Worm (Caenorhabditis elegans) whole organism, midembryonic: Measurements from ENCODE around the gene sru-30.

Source experiments
- T22C8.4 ChIP-seq: fragments of 200-800 bp; sonication (Bioruptor generic); IDR thresholded peaks from 2 replicates; pipeline ENCODE4 v1.3.6; 2022; ENCODE audit warnings: missing genetic modification characterization, missing compliant biosample characterization
- cog-1 ChIP-seq: sonication (generic microtip); optimal IDR thresholded peaks from 2 replicates; lab custom pipeline; 2016; ENCODE audit warnings: missing genetic modification characterization, missing compliant biosample characterization
- flt-1 ChIP-seq: fragments of 200-800 bp; sonication (Bioruptor generic); IDR thresholded peaks from 2 replicates; pipeline ENCODE4 v1.3.6; 2022; ENCODE audit warnings: missing genetic modification characterization, missing compliant biosample characterization
- klf-2 ChIP-seq: fragments of 200-800 bp; sonication (Bioruptor generic); conservative IDR thresholded peaks from 2 replicates; pipeline ENCODE4 v1.3.6; 2022; ENCODE audit warnings: missing genetic modification reagents, missing genetic modification characterization, missing compliant biosample characterization
- med-1 ChIP-seq: sonication (generic microtip); optimal IDR thresholded peaks from 2 replicates; lab custom pipeline; 2017; ENCODE audit warnings: missing genetic modification characterization, mild to moderate bottlenecking, missing compliant biosample characterization, antibody characterized with exemption, missing genetic modification reagents; ENCODE audit not compliant: insufficient read depth
- ref-1 ChIP-seq: fragments of 200-800 bp; sonication (Bioruptor generic); conservative IDR thresholded peaks from 2 replicates; pipeline ENCODE4 v1.3.6; 2022; ENCODE audit warnings: missing genetic modification reagents, missing genetic modification characterization, missing compliant biosample characterization
- tab-1 ChIP-seq: fragments of 200-800 bp; sonication (Bioruptor generic); IDR thresholded peaks from 2 replicates; pipeline ENCODE4 v1.3.6; 2022; ENCODE audit warnings: missing genetic modification characterization, missing compliant biosample characterization
- ztf-23 ChIP-seq: fragments of 200-800 bp; sonication (Bioruptor generic); IDR thresholded peaks from 2 replicates; pipeline ENCODE4 v1.3.6; 2022; ENCODE audit warnings: missing genetic modification reagents, missing genetic modification characterization, missing compliant biosample characterization
- ztf-29 ChIP-seq: fragments of 200-800 bp; sonication (Bioruptor generic); IDR thresholded peaks from 2 replicates; pipeline ENCODE4 v1.3.6; 2022; ENCODE audit warnings: missing genetic modification reagents, missing genetic modification characterization, missing compliant biosample characterization

sru-30 gene

ce11 chrV:9859863-9860262, 46.2 kb downstream of the sru-30 start, which contains the start of gene lsy-12:
TSS of gene lsy-12 (minus strand) at chrV:9859963.
- no peak for TF ChIP-seq med-1
- TF ChIP-seq tab-1 (GFP tag; lab: Robert Waterston, UW): no peak
- TF ChIP-seq T22C8.4: no peak
- TF ChIP-seq ztf-23 (GFP tag; lab: Robert Waterston, UW): no peak
- TF ChIP-seq flt-1 (GFP tag; lab: Robert Waterston, UW): no peak
- TF ChIP-seq klf-2 (GFP tag; lab: Robert Waterston, UW): no peak
- no peak for TF ChIP-seq ref-1 (GFP tag; lab: Robert Waterston, UW)
- TF ChIP-seq ztf-29 (GFP tag; lab: Robert Waterston, UW): no peak
- no peak for TF ChIP-seq cog-1 (tag; lab: Kevin White, UChicago)

ce11 chrV:9860337-9860736, 46.7 kb downstream of the sru-30 start:
- TF ChIP-seq ztf-29 (GFP tag; lab: Robert Waterston, UW) (no peak), cog-1 (tag; lab: Kevin White, UChicago) (no peak), tab-1 (GFP tag; lab: Robert Waterston, UW) (no peak), flt-1 (GFP tag; lab: Robert Waterston, UW) (no peak), med-1 (no peak), T22C8.4 (no peak)
